Worm (Caenorhabditis elegans): ENCODE data around the gene F54D12.1.

Gene F54D12.1

DNA sequence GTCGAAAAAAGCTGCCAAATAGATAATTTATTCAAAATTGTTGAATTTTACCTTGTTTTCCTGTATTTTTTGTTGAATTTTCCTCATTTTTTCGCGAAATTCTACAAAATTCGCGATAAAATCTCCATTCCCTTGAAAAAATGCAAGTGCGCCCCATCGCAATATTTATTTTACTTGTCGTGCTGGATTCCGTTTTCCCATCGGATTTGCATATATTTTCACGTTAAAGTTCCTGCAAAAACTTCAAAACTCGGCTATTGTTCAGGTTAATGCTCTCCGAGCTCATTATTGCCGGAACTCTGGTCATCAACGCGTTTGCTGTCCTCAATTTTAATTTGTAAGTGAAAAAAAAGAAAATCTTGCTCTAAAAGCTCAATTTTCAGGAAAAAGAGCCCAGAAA is 2.9 kb downstream of the F54D12.1 start, which contains the start of the genes Y51H7C.41 and cogc-4:
Gene Y51H7C.41, plus strand, starts transcription at position 266 of the 400 bp plus-strand sequence.
Gene cogc-4, plus strand, starts transcription at position 386 of the 400 bp plus-strand sequence.
- TF ChIP-seq nhr-21 (tag; optimal IDR thresholded peaks at IDR 0.05) = no peak

ce11 chrII:1411372-1411771 is 11.2 kb downstream of the F54D12.1 start, which contains the start of gene Y51H7C.9:
Gene Y51H7C.9 (minus strand): TSS chrII:1411472.
- no peak for TF ChIP-seq ZK546.5 (tag; optimal IDR thresholded peaks at IDR 0.05)
- no peak for TF ChIP-seq dmd-4 (tag; optimal IDR thresholded peaks at IDR 0.05)
- no peak for TF ChIP-seq ztf-1 (GFP tag; conservative IDR thresholded peaks at IDR 0.05)
- no peak for TF ChIP-seq nhr-129 (tag; optimal IDR thresholded peaks at IDR 0.05)
- TF ChIP-seq mdl-1 (tag; optimal IDR thresholded peaks at IDR 0.05) = no peak
- no peak for TF ChIP-seq peb-1 (tag; optimal IDR thresholded peaks at IDR 0.05)
- no peak for TF ChIP-seq zag-1 (tag; optimal IDR thresholded peaks at IDR 0.05)
- TF ChIP-seq nhr-77 (tag; optimal IDR thresholded peaks at IDR 0.05) = no peak
- no peak for TF ChIP-seq unc-55 (GFP tag; optimal IDR thresholded peaks at IDR 0.05)
- no peak for TF ChIP-seq nhr-11 (tag; optimal IDR thresholded peaks at IDR 0.05)
- no peak for TF ChIP-seq nhr-21 (tag; optimal IDR thresholded peaks at IDR 0.05)
- TF ChIP-seq egl-27 (tag; optimal IDR thresholded peaks at IDR 0.05) = no peak
- no peak for TF ChIP-seq gmeb-1 (tag; optimal IDR thresholded peaks at IDR 0.05)
- no peak for TF ChIP-seq ztf-4 (tag; optimal IDR thresholded peaks at IDR 0.05)
- no peak for TF ChIP-seq snpc-4 (tag; optimal IDR thresholded peaks at IDR 0.05)

DNA sequence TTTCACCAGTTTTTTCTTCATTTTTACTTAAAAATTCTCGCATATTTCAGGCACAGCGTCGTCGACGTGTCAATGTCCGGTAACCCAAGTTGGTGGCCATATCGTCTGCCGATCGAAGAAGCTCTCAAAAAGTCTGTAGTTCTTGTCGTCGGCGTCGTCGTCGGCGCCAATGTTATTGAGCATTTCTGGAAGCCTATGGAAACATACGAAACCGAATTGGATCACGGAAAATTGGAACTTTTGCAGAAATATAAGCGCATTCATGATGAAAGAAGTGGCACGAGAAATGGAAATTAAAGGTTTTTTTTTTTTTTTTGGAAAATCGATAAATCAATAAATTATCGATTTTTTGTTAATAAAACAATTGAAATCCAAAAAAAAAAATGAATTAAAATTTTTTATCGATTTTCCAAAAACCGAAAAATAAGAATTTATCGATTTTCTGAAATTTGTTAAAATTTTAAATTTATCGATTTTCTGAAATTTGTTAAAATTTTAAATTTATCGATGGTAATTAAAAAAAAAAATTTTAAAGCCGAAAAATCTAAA is 12.2 kb downstream of the F54D12.1 start, which contains the start of gene alkb-1:
Gene alkb-1, plus strand, starts transcription at position 51 of the 549 bp plus-strand sequence.
- TF ChIP-seq ceh-82 (tag; optimal IDR thresholded peaks at IDR 0.05) = no peak

DNA sequence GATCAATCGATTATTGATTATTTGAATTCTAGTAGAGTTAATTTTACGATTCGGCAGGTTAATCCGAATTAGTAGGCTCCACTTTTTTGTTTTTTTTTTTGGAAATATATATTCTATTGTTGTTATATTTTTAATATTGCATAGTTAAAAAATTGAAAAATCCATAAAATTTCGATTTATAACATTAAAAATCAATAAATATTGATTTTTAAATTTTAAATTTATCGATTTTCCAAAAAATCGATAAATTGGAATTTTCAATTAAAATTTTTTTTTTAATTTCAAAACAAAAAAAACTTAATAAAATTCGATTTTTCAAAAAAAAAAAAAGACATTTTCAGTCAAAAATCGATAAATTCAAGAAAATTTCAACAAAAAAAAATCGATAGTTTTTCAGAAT is 19.8 kb downstream of the F54D12.1 start:
- no peak for TF ChIP-seq ztf-4 (tag; optimal IDR thresholded peaks at IDR 0.05)
- no peak for TF ChIP-seq nhr-10 (tag; optimal IDR thresholded peaks at IDR 0.05)
- no peak for TF ChIP-seq dmd-4 (tag; optimal IDR thresholded peaks at IDR 0.05)
- TF ChIP-seq lin-39 (tag; optimal IDR thresholded peaks at IDR 0.05) = no peak

DNA sequence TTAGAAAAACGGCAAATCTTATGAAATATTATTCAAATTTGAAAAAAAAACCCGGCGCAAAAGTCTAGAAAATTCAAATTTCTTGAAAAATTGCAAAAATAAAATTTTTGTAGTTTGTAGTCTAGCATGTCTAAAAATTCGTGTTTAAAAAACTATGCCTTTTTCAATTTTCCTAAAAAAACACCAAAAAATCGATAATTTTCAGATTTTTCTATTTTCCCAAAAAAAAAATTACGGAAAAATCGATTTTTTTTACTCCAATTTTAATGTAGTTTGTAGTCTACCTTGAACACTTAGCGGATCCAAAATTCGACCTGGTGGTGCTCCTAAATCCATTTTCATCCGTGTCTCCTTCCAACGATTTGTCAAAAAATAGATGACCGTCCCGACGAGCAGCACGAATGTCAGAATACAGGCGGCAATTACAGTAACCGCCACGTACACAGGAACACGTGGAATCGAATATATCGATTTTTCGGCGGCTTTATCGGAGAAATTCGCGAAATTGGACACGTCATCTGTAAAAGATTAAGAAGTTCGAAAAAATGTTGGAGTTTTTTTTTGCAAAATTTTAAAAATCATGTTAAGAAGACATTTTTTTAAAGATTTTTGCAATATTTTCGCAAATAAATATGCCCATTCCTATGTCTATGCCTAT is 20.7 kb downstream of the F54D12.1 start:
- TF ChIP-seq lin-39 (tag; optimal IDR thresholded peaks at IDR 0.05) (no peak), ZK546.5 (tag; optimal IDR thresholded peaks at IDR 0.05) (no peak), R02D3.7 (tag; optimal IDR thresholded peaks at IDR 0.05) (no peak), sma-3 (GFP tag; optimal IDR thresholded peaks at IDR 0.05) (no peak), blmp-1 (tag; optimal IDR thresholded peaks at IDR 0.05; ENCODE audit: insufficient read depth) (no peak), ama-1 (optimal IDR thresholded peaks at IDR 0.05) (no peak), peb-1 (tag; optimal IDR thresholded peaks at IDR 0.05) (no peak), mbf-1 (tag; optimal IDR thresholded peaks at IDR 0.05) (no peak), skn-1 (tag; optimal IDR thresholded peaks at IDR 0.05) (no peak), nhr-11 (tag; optimal IDR thresholded peaks at IDR 0.05) (no peak), mab-5 (tag; optimal IDR thresholded peaks at IDR 0.05) (no peak), Y55F3AM.14 (GFP tag; optimal IDR thresholded peaks at IDR 0.05) (no peak)

DNA sequence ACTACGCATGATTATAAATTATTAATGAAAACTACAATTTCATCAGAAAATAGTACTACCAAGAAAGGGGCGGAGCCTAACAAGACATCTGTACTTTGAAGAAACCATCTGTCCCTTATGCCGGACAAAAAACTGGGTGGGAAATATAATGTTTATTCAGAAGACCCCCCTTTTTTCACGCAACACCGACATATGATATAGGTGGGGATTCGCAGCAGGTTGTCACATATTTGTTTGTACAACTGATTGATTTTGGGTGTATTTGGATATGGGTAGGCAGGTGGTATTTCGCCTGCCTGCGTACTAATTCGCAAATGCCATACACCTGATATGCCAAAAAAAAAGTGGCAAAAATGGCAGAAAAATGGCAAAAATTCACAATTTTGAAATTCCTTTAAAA is 23.5 kb downstream of the F54D12.1 start, which contains the start of gene Y51H7C.10:
Gene Y51H7C.10, minus strand, starts transcription at position 101 of the 400 bp plus-strand sequence.
- TF ChIP-seq ztf-11 (tag; optimal IDR thresholded peaks at IDR 0.05) (no peak), nhr-12 (tag; optimal IDR thresholded peaks at IDR 0.05) (no peak), F13H6.1 (tag; optimal IDR thresholded peaks at IDR 0.05) (no peak), unc-62 (GFP tag; optimal IDR thresholded peaks at IDR 0.05) (no peak), sma-3 (GFP tag; optimal IDR thresholded peaks at IDR 0.05) (no peak), elt-3 (tag; optimal IDR thresholded peaks at IDR 0.05) (no peak)
